Fruit fly (Drosophila melanogaster) whole organism, embryonic: ENCODE measurements around the gene Gr98b.

ENCODE experiments used
- Adf1 ChIP-seq: fragments of 200-800 bp; sonication (Bioruptor generic); IDR thresholded peaks from 2 replicates; pipeline ENCODE4 v1.3.6; 2022; ENCODE audit warnings: missing biosample characterization, missing genetic modification characterization
- BEAF-32 ChIP-seq: fragments of 200-800 bp; sonication (Bioruptor generic); optimal IDR thresholded peaks from 3 replicates; lab custom pipeline; 2017; ENCODE audit warnings: missing biosample characterization, missing genetic modification characterization, mild to moderate bottlenecking, moderate library complexity, missing genetic modification reagents
- Blimp-1 ChIP-seq: fragments of 200-800 bp; sonication (Bioruptor generic); optimal IDR thresholded peaks from 3 replicates; lab custom pipeline; 2018; ENCODE audit warnings: missing biosample characterization, missing genetic modification characterization, mild to moderate bottlenecking, moderate library complexity, missing genetic modification reagents
- CG11093 ChIP-seq: fragments of 200-800 bp; sonication (Bioruptor generic); IDR thresholded peaks from 3 replicates; pipeline ENCODE4 v1.3.6; 2022; ENCODE audit warnings: missing biosample characterization, missing genetic modification characterization
- CG12219 ChIP-seq: fragments of 200-800 bp; sonication (Bioruptor generic); optimal IDR thresholded peaks from 3 replicates; lab custom pipeline; 2018; ENCODE audit warnings: missing biosample characterization, mild to moderate bottlenecking, missing genetic modification characterization
- CG14014 ChIP-seq: fragments of 200-800 bp; sonication (Bioruptor generic); IDR thresholded peaks from 2 replicates; pipeline ENCODE4 v1.3.6; 2022; ENCODE audit warnings: missing biosample characterization, missing genetic modification characterization
- CG14050 ChIP-seq: fragments of 200-800 bp; sonication (Bioruptor generic); IDR thresholded peaks from 3 replicates; pipeline ENCODE4 v1.3.6; 2022; ENCODE audit warnings: missing biosample characterization, missing genetic modification characterization
- CG15514 ChIP-seq: fragments of 200-800 bp; sonication (Bioruptor generic); optimal IDR thresholded peaks from 3 replicates; lab custom pipeline; 2017; ENCODE audit warnings: missing biosample characterization, missing genetic modification characterization, mild to moderate bottlenecking, moderate library complexity, missing genetic modification reagents
- CG16863 ChIP-seq: fragments of 200-800 bp; sonication (Bioruptor generic); optimal IDR thresholded peaks from 3 replicates; lab custom pipeline; 2016; ENCODE audit warnings: missing biosample characterization, missing genetic modification characterization
- CG17328 ChIP-seq: fragments of 200-800 bp; sonication (Bioruptor generic); IDR thresholded peaks from 2 replicates; pipeline ENCODE4 v1.3.6; 2022; ENCODE audit warnings: missing biosample characterization, missing genetic modification characterization
- CG18764 ChIP-seq: fragments of 200-800 bp; sonication (Bioruptor generic); optimal IDR thresholded peaks from 3 replicates; lab custom pipeline; 2016; ENCODE audit warnings: missing biosample characterization, missing genetic modification characterization
- CG3163 ChIP-seq: fragments of 200-800 bp; sonication (Bioruptor generic); optimal IDR thresholded peaks from 3 replicates; lab custom pipeline; 2016; ENCODE audit warnings: missing biosample characterization, missing genetic modification characterization
- CG33557 ChIP-seq: fragments of 200-800 bp; sonication (Bioruptor generic); optimal IDR thresholded peaks from 2 replicates; lab custom pipeline; 2019; ENCODE audit warnings: missing biosample characterization, mild to moderate bottlenecking, missing genetic modification characterization, moderate library complexity
- CG4730 ChIP-seq: fragments of 200-800 bp; sonication (Bioruptor generic); IDR thresholded peaks from 2 replicates; pipeline ENCODE4 v1.3.6; 2022; ENCODE audit warnings: missing biosample characterization, missing genetic modification characterization
- CG6654 ChIP-seq: fragments of 200-800 bp; sonication (Bioruptor generic); optimal IDR thresholded peaks from 2 replicates; lab custom pipeline; 2017; ENCODE audit warnings: missing biosample characterization, mild to moderate bottlenecking, missing genetic modification characterization
- CG6765 ChIP-seq: fragments of 200-800 bp; sonication (Bioruptor generic); optimal IDR thresholded peaks from 3 replicates; lab custom pipeline; 2017; ENCODE audit warnings: missing biosample characterization, mild to moderate bottlenecking, missing genetic modification characterization
- CG9876 ChIP-seq: fragments of 200-800 bp; sonication (Bioruptor generic); optimal IDR thresholded peaks from 2 replicates; lab custom pipeline; 2016; ENCODE audit warnings: missing biosample characterization, missing genetic modification characterization
- Ets65A ChIP-seq: fragments of 200-800 bp; sonication (Bioruptor generic); peaks from one replicate; lab custom pipeline; 2016; ENCODE audit warnings: missing biosample characterization, missing genetic modification characterization
- HLHmδ ChIP-seq: fragments of 200-800 bp; sonication (Bioruptor generic); optimal IDR thresholded peaks from 2 replicates; lab custom pipeline; 2018; ENCODE audit warnings: missing biosample characterization, mild to moderate bottlenecking, missing genetic modification characterization, moderate library complexity
- HmgD ChIP-seq: fragments of 200-800 bp; sonication (Bioruptor generic); optimal IDR thresholded peaks from 3 replicates; lab custom pipeline; 2016; ENCODE audit warnings: missing biosample characterization, missing genetic modification characterization
- Hmx ChIP-seq: fragments of 200-800 bp; sonication (Bioruptor generic); optimal IDR thresholded peaks from 2 replicates; lab custom pipeline; 2016; ENCODE audit warnings: missing biosample characterization, missing genetic modification characterization
- Myb ChIP-seq: fragments of 200-800 bp; sonication (Bioruptor generic); optimal IDR thresholded peaks from 2 replicates; lab custom pipeline; 2016; ENCODE audit warnings: missing biosample characterization, missing genetic modification characterization
- NK7.1 ChIP-seq: fragments of 200-800 bp; sonication (Bioruptor generic); optimal IDR thresholded peaks from 3 replicates; lab custom pipeline; 2016; ENCODE audit warnings: missing biosample characterization, missing genetic modification characterization
- Nf-YB ChIP-seq: fragments of 200-800 bp; sonication (Bioruptor generic); optimal IDR thresholded peaks from 3 replicates; lab custom pipeline; 2019; ENCODE audit warnings: missing biosample characterization, mild to moderate bottlenecking, missing genetic modification characterization, moderate library complexity
- Pdp1 ChIP-seq, 2 experiments: fragments of 200-800 bp; sonication (Bioruptor generic); optimal IDR thresholded peaks; 3 replicates each; lab custom pipeline; 2016; ENCODE audit warnings: missing biosample characterization in 2 of 2, missing genetic modification characterization in 2 of 2, mild to moderate bottlenecking in 1 of 2, moderate library complexity in 1 of 2
- Trl ChIP-seq, 3 experiments: fragments of >200 bp in 2 of 3; fragments of 200-800 bp in 1 of 3; sonication (Bioruptor generic) in 1 of 3; optimal IDR thresholded peaks; 2 replicates in 1 of 3; 3 replicates in 2 of 3; lab custom pipeline; 2016 to 2017; ENCODE audit warnings: missing biosample characterization in 1 of 3, missing genetic modification characterization in 1 of 3
- al ChIP-seq: fragments of 200-800 bp; sonication (Bioruptor generic); IDR thresholded peaks from 2 replicates; pipeline ENCODE4 v1.3.6; 2022; ENCODE audit warnings: missing biosample characterization, missing genetic modification characterization
- ase ChIP-seq: fragments of 200-800 bp; sonication (Bioruptor generic); IDR thresholded peaks from 3 replicates; pipeline ENCODE4 v1.3.6; 2022; ENCODE audit warnings: missing biosample characterization, missing genetic modification characterization
- bab2 ChIP-seq: fragments of 200-800 bp; sonication (Bioruptor generic); optimal IDR thresholded peaks from 2 replicates; lab custom pipeline; 2016; ENCODE audit warnings: missing biosample characterization, missing genetic modification characterization
- bowl ChIP-seq: fragments of 200-800 bp; sonication (Bioruptor generic); IDR thresholded peaks from 2 replicates; pipeline ENCODE4 v1.3.6; 2022; ENCODE audit warnings: missing biosample characterization, missing genetic modification characterization
- cad ChIP-seq: fragments of >200 bp; optimal IDR thresholded peaks from 2 replicates; lab custom pipeline; 2017; ENCODE audit warnings: missing biosample characterization, missing genetic modification characterization
- cato ChIP-seq: fragments of 200-800 bp; sonication (Bioruptor generic); optimal IDR thresholded peaks from 2 replicates; lab custom pipeline; 2016; ENCODE audit warnings: missing biosample characterization, missing genetic modification characterization, borderline replicate concordance
- chinmo ChIP-seq: fragments of 200-800 bp; sonication (Bioruptor generic); IDR thresholded peaks from 4 replicates; pipeline ENCODE4 v1.3.6; 2022; ENCODE audit warnings: missing biosample characterization, missing genetic modification characterization; ENCODE audit not compliant: partially characterized antibody
- chm ChIP-seq: fragments of 200-800 bp; sonication (Bioruptor generic); IDR thresholded peaks from 2 replicates; pipeline ENCODE4 v1.3.6; 2022; ENCODE audit warnings: missing biosample characterization, missing genetic modification characterization
- corto ChIP-seq: fragments of 200-800 bp; sonication (Bioruptor generic); optimal IDR thresholded peaks from 2 replicates; lab custom pipeline; 2016; ENCODE audit warnings: missing biosample characterization, mild to moderate bottlenecking, missing genetic modification characterization, moderate library complexity
- dan ChIP-seq: fragments of 200-800 bp; sonication (Bioruptor generic); IDR thresholded peaks from 2 replicates; pipeline ENCODE4 v1.3.6; 2022; ENCODE audit warnings: missing biosample characterization, missing genetic modification characterization
- disco-r ChIP-seq: fragments of 200-800 bp; sonication (Bioruptor generic); optimal IDR thresholded peaks from 2 replicates; lab custom pipeline; 2016; ENCODE audit warnings: missing biosample characterization, missing genetic modification characterization
- dmrt99B ChIP-seq: fragments of 200-800 bp; sonication (Bioruptor generic); optimal IDR thresholded peaks from 2 replicates; lab custom pipeline; 2018; ENCODE audit warnings: missing biosample characterization, mild to moderate bottlenecking, missing genetic modification characterization, moderate library complexity
- eve ChIP-seq, 2 experiments: fragments of >200 bp; optimal IDR thresholded peaks; 2 replicates each; lab custom pipeline; 2017; ENCODE audit warnings: missing biosample characterization in 2 of 2, missing genetic modification characterization in 2 of 2
- ftz-f1 ChIP-seq: fragments of 200-800 bp; sonication (Bioruptor generic); optimal IDR thresholded peaks from 2 replicates; lab custom pipeline; 2016; ENCODE audit warnings: missing biosample characterization, missing genetic modification characterization
- p53 ChIP-seq: fragments of 200-800 bp; sonication (Bioruptor generic); optimal IDR thresholded peaks from 2 replicates; lab custom pipeline; 2016; ENCODE audit warnings: missing biosample characterization, missing genetic modification characterization
- pb ChIP-seq: fragments of 200-800 bp; sonication (Bioruptor generic); optimal IDR thresholded peaks from 3 replicates; lab custom pipeline; 2016; ENCODE audit warnings: missing biosample characterization, missing genetic modification characterization
- pzg ChIP-seq: fragments of 200-800 bp; sonication (Bioruptor generic); optimal IDR thresholded peaks from 3 replicates; lab custom pipeline; 2018; ENCODE audit warnings: missing biosample characterization, mild to moderate bottlenecking, missing genetic modification characterization, moderate library complexity
- rib ChIP-seq: fragments of 200-800 bp; sonication (Bioruptor generic); IDR thresholded peaks from 2 replicates; pipeline ENCODE4 v1.3.6; 2022; ENCODE audit warnings: missing biosample characterization, missing genetic modification characterization
- sd ChIP-seq: fragments of 200-800 bp; sonication (Bioruptor generic); optimal IDR thresholded peaks from 3 replicates; lab custom pipeline; 2018; ENCODE audit warnings: missing biosample characterization, mild to moderate bottlenecking, missing genetic modification characterization, moderate library complexity
- slbo ChIP-seq: fragments of 200-800 bp; sonication (Bioruptor generic); IDR thresholded peaks from 2 replicates; pipeline ENCODE4 v1.3.6; 2022; ENCODE audit warnings: missing biosample characterization, missing genetic modification characterization
- sr ChIP-seq: fragments of 200-800 bp; sonication (Bioruptor generic); IDR thresholded peaks from 3 replicates; pipeline ENCODE4 v1.3.6; 2022; ENCODE audit warnings: missing biosample characterization, missing genetic modification characterization
- tup ChIP-seq: fragments of 200-800 bp; sonication (Bioruptor generic); optimal IDR thresholded peaks from 2 replicates; lab custom pipeline; 2016; ENCODE audit warnings: missing biosample characterization, mild to moderate bottlenecking, missing genetic modification characterization, moderate library complexity
- unc-4 ChIP-seq: fragments of 200-800 bp; sonication (Bioruptor generic); IDR thresholded peaks from 2 replicates; pipeline ENCODE4 v1.3.6; 2022; ENCODE audit warnings: missing biosample characterization, missing genetic modification characterization; ENCODE audit not compliant: partially characterized antibody
- zen2 ChIP-seq: fragments of 200-800 bp; sonication (Bioruptor generic); IDR thresholded peaks from 3 replicates; pipeline ENCODE4 v1.3.6; 2022; ENCODE audit warnings: missing biosample characterization, missing genetic modification characterization; ENCODE audit not compliant: partially characterized antibody
- zf30C ChIP-seq: fragments of 200-800 bp; sonication (Bioruptor generic); optimal IDR thresholded peaks from 3 replicates; lab custom pipeline; 2018; ENCODE audit warnings: missing biosample characterization, mild to moderate bottlenecking, missing genetic modification characterization

The Gr98b gene

DNA sequence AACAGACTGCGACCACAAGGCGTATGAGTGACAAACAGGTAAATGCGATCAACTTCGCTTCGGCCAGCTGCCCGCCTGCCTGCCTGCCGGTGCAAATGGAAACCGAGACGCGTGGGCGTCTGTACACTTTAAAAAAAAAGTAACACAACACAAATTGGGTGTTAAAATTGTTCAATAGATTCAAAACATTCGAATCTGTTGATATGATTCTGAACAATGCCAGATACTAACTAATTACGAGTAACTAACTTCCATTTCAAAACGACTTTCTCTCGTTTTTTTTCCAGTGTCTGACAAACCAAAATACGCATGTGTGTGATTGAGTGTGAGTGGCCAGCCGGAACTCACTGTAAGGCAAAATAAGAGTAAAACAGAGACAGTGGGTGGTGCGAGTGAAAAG lies 27.4 kb downstream of the Gr98b start (continued):
- TF ChIP-seq eve (GFP tag; optimal IDR thresholded peaks at IDR 0.05; lab: Kevin White, UChicago) (no peak), dan (GFP tag; lab: Robert Waterston, UW) (no peak), sd (tag; lab: Kevin White, UChicago) (no peak), Adf1 (GFP tag; lab: Robert Waterston, UW) (peak; percentile 36; the same call in 1 of the 2 replicates), Trl (optimal IDR thresholded peaks at IDR 0.05; lab: Kevin White, UChicago) (no peak), Trl (GFP tag; optimal IDR thresholded peaks at IDR 0.05; lab: Kevin White, UChicago) (peak; percentile 82), dmrt99B (tag; lab: Kevin White, UChicago) (peak; percentile 95), pzg (GFP tag; lab: Kevin White, UChicago) (peak; percentile 16), bab2 (GFP tag; lab: Kevin White, UChicago) (peak; percentile 93), cato (no peak), CG12219 (peak; percentile 71), Myb (GFP tag; lab: Kevin White, UChicago) (peak; percentile 62), rib (GFP tag; lab: Robert Waterston, UW) (peak; percentile 87), Pdp1 (GFP tag; optimal IDR thresholded peaks at IDR 0.05; lab: Kevin White, UChicago) (peak; percentile 79 to 85), Nf-YB (GFP tag; lab: Kevin White, UChicago) (peak; percentile 23), CG14050 (GFP tag; lab: Robert Waterston, UW) (peak; percentile 86), HmgD (GFP tag; lab: Kevin White, UChicago) (peak; percentile 47), CG11093 (GFP tag; lab: Robert Waterston, UW) (peak; percentile 82), disco-r (GFP tag; lab: Kevin White, UChicago) (no peak), CG3163 (peak; percentile 53), NK7.1 (GFP tag; lab: Kevin White, UChicago) (peak; percentile 91), cad (no peak), CG9876 (GFP tag; lab: Kevin White, UChicago) (peak; percentile 85), CG17328 (GFP tag; lab: Robert Waterston, UW) (peak; percentile 83), CG16863 (GFP tag; lab: Kevin White, UChicago) (peak; percentile 77), tup (GFP tag; lab: Kevin White, UChicago) (peak; percentile 81), CG18764 (peak; percentile 80), zen2 (GFP tag; lab: Robert Waterston, UW) (no peak), Blimp-1 (GFP tag; lab: Kevin White, UChicago) (no peak), CG14014 (GFP tag; lab: Robert Waterston, UW) (peak; percentile 92), CG6654 (GFP tag; lab: Kevin White, UChicago) (peak; percentile 44), CG4730 (peak; percentile 87), CG15514 (peak; percentile 85), pb (GFP tag; lab: Kevin White, UChicago) (peak; percentile 90), ase (GFP tag; lab: Robert Waterston, UW) (peak; percentile 73; the same call in 2 of the 3 replicates), chinmo (GFP tag; lab: Robert Waterston, UW) (no peak), corto (GFP tag; lab: Kevin White, UChicago) (peak; percentile 49), ftz-f1 (GFP tag; lab: Kevin White, UChicago) (no peak), sr (GFP tag; lab: Robert Waterston, UW) (peak; percentile 95), unc-4 (GFP tag; lab: Robert Waterston, UW) (no peak), CG33557 (GFP tag; lab: Kevin White, UChicago) (no peak), Hmx (GFP tag; lab: Kevin White, UChicago) (peak; percentile 60), slbo (GFP tag; lab: Robert Waterston, UW) (peak; percentile 91), zf30C (GFP tag; lab: Kevin White, UChicago) (no peak), CG6765 (peak; percentile 67), Ets65A (GFP tag; lab: Kevin White, UChicago) (peak; percentile 99), p53 (GFP tag; lab: Kevin White, UChicago) (peak; percentile 64), chm (peak; percentile 70; the same call in 1 of the 2 replicates), HLHmδ (GFP tag; lab: Kevin White, UChicago) (no peak), BEAF-32 (no peak), bowl (GFP tag; lab: Robert Waterston, UW) (peak; percentile 84), al (GFP tag; lab: Robert Waterston, UW) (peak; percentile 88)
